Fruit fly (Drosophila melanogaster): ENCODE results near the gene nyo.

The nyo gene

dm6 chr3R:31514582-31514981, 28.2 kb upstream of the nyo start:
- TF ChIP-seq CG12768 (GFP tag; optimal IDR thresholded peaks at IDR 0.05): no peak
- no peak for TF ChIP-seq Crg-1 (GFP tag; optimal IDR thresholded peaks at IDR 0.05)
- no peak for TF ChIP-seq CG5204 (GFP tag; optimal IDR thresholded peaks at IDR 0.05)
- TF ChIP-seq pad (GFP tag; optimal IDR thresholded peaks at IDR 0.05): no peak
- TF ChIP-seq Mnt (GFP tag; optimal IDR thresholded peaks at IDR 0.05): no peak
- no peak for TF ChIP-seq Clk (GFP tag; optimal IDR thresholded peaks at IDR 0.05)
- TF ChIP-seq CG11617 (GFP tag; optimal IDR thresholded peaks at IDR 0.05): no peak
- TF ChIP-seq tj (GFP tag; optimal IDR thresholded peaks at IDR 0.05): no peak
- TF ChIP-seq toe (GFP tag; optimal IDR thresholded peaks at IDR 0.05): no peak
- no peak for TF ChIP-seq CG14711 (tag; optimal IDR thresholded peaks at IDR 0.05)
- no peak for TF ChIP-seq cic (GFP tag; optimal IDR thresholded peaks at IDR 0.05)
- no peak for TF ChIP-seq CG7045 (GFP tag; optimal IDR thresholded peaks at IDR 0.05)
- no peak for TF ChIP-seq CG1620 (GFP tag; optimal IDR thresholded peaks at IDR 0.05)
- TF ChIP-seq bab1 (GFP tag; optimal IDR thresholded peaks at IDR 0.05): no peak
- TF ChIP-seq kay (GFP tag; ENCODE audit: borderline replicate concordance): no peak
- no peak for TF ChIP-seq ovo (GFP tag; optimal IDR thresholded peaks at IDR 0.05)

dm6 chr3R:31527875-31528274, 15.0 kb upstream of the nyo start:
- TF ChIP-seq CG5204 (GFP tag; optimal IDR thresholded peaks at IDR 0.05) (no peak), kay (GFP tag; ENCODE audit: borderline replicate concordance) (no peak), CG14711 (tag; optimal IDR thresholded peaks at IDR 0.05) (no peak), toe (GFP tag; optimal IDR thresholded peaks at IDR 0.05) (no peak), pad (GFP tag; optimal IDR thresholded peaks at IDR 0.05) (no peak), cnc (optimal IDR thresholded peaks at IDR 0.05) (no peak), CG1620 (GFP tag; optimal IDR thresholded peaks at IDR 0.05) (no peak)

dm6 chr3R:31541915-31542314, 917 bp upstream of the nyo start:
- TF ChIP-seq toe (GFP tag; optimal IDR thresholded peaks at IDR 0.05): no peak
- no peak for TF ChIP-seq Hr96 (GFP tag; optimal IDR thresholded peaks at IDR 0.05)
- TF ChIP-seq bab1 (GFP tag; optimal IDR thresholded peaks at IDR 0.05): no peak
- no peak for TF ChIP-seq CG7045 (GFP tag; optimal IDR thresholded peaks at IDR 0.05)
- no peak for TF ChIP-seq cic (GFP tag; optimal IDR thresholded peaks at IDR 0.05)
- TF ChIP-seq CG12768 (GFP tag; optimal IDR thresholded peaks at IDR 0.05): no peak
- no peak for TF ChIP-seq Clk (GFP tag; optimal IDR thresholded peaks at IDR 0.05)
- no peak for TF ChIP-seq CG14711 (tag; optimal IDR thresholded peaks at IDR 0.05)
- TF ChIP-seq CG11617 (GFP tag; optimal IDR thresholded peaks at IDR 0.05): no peak
- no peak for TF ChIP-seq cnc (optimal IDR thresholded peaks at IDR 0.05)
- TF ChIP-seq kay (GFP tag; ENCODE audit: borderline replicate concordance): no peak
- TF ChIP-seq CG7101 (tag; optimal IDR thresholded peaks at IDR 0.05): no peak
- no peak for TF ChIP-seq ovo (GFP tag; optimal IDR thresholded peaks at IDR 0.05)
- TF ChIP-seq CG1620 (GFP tag; optimal IDR thresholded peaks at IDR 0.05): no peak
- TF ChIP-seq CG5204 (GFP tag; optimal IDR thresholded peaks at IDR 0.05): no peak
- no peak for TF ChIP-seq tj (GFP tag; optimal IDR thresholded peaks at IDR 0.05)
- TF ChIP-seq pad (GFP tag; optimal IDR thresholded peaks at IDR 0.05): no peak
- no peak for TF ChIP-seq Crg-1 (GFP tag; optimal IDR thresholded peaks at IDR 0.05)
- no peak for TF ChIP-seq CG33017 (tag; optimal IDR thresholded peaks at IDR 0.05)

- TF ChIP-seq bab1 (GFP tag; optimal IDR thresholded peaks at IDR 0.05) (no peak), pad (GFP tag; optimal IDR thresholded peaks at IDR 0.05) (no peak), cic (GFP tag; optimal IDR thresholded peaks at IDR 0.05) (no peak)
Measured at dm6 chr3R:31548766-31549510, 6.1 kb downstream of the nyo start.

- TF ChIP-seq ovo (GFP tag; optimal IDR thresholded peaks at IDR 0.05) (no peak), Mnt (GFP tag; optimal IDR thresholded peaks at IDR 0.05) (no peak), pad (GFP tag; optimal IDR thresholded peaks at IDR 0.05) (no peak), Clk (GFP tag; optimal IDR thresholded peaks at IDR 0.05) (no peak), CG7101 (tag; optimal IDR thresholded peaks at IDR 0.05) (no peak)
Measured at dm6 chr3R:31550910-31551309, 8.1 kb downstream of the nyo start.

dm6 chr3R:31558720-31559280, 16.0 kb downstream of the nyo start:
- TF ChIP-seq kay (GFP tag; ENCODE audit: borderline replicate concordance) (no peak), CG7101 (tag; optimal IDR thresholded peaks at IDR 0.05) (no peak), CG7045 (GFP tag; optimal IDR thresholded peaks at IDR 0.05) (no peak), CG1620 (GFP tag; optimal IDR thresholded peaks at IDR 0.05) (no peak), pad (GFP tag; optimal IDR thresholded peaks at IDR 0.05) (no peak), Mnt (GFP tag; optimal IDR thresholded peaks at IDR 0.05) (no peak), bab1 (GFP tag; optimal IDR thresholded peaks at IDR 0.05) (no peak), toe (GFP tag; optimal IDR thresholded peaks at IDR 0.05) (no peak), cnc (optimal IDR thresholded peaks at IDR 0.05) (no peak), Hr96 (GFP tag; optimal IDR thresholded peaks at IDR 0.05) (no peak), cic (GFP tag; optimal IDR thresholded peaks at IDR 0.05) (no peak), ovo (GFP tag; optimal IDR thresholded peaks at IDR 0.05) (no peak), CG5204 (GFP tag; optimal IDR thresholded peaks at IDR 0.05) (no peak), CG12768 (GFP tag; optimal IDR thresholded peaks at IDR 0.05) (no peak)

- no peak for TF ChIP-seq CG7101 (tag; optimal IDR thresholded peaks at IDR 0.05)
Measured at dm6 chr3R:31559781-31560180, 16.9 kb downstream of the nyo start.
